Worm (Caenorhabditis elegans) whole organism, late embryonic: Measurements from ENCODE around the gene gst-28.

ENCODE experiments used
- F13H6.1 ChIP-seq: sonication (generic microtip); optimal IDR thresholded peaks from 2 replicates; lab custom pipeline; 2016; ENCODE audit warnings: missing genetic modification characterization, missing compliant biosample characterization
- K09A11.1 ChIP-seq: sonication (generic microtip); optimal IDR thresholded peaks from 2 replicates; lab custom pipeline; 2017; ENCODE audit warnings: antibody characterized with exemption, mild to moderate bottlenecking, missing genetic modification characterization, missing compliant biosample characterization; ENCODE audit not compliant: insufficient read depth
- Y22D7AL.16 ChIP-seq: sonication (generic microtip); optimal IDR thresholded peaks from 2 replicates; lab custom pipeline; 2016; ENCODE audit warnings: missing genetic modification characterization, missing compliant biosample characterization
- ama-1 ChIP-seq: fragments of 150-350 bp; optimal IDR thresholded peaks from 2 replicates; lab custom pipeline; 2014
- ceh-14 ChIP-seq: sonication (generic microtip); optimal IDR thresholded peaks from 2 replicates; lab custom pipeline; 2016; ENCODE audit warnings: missing genotype, missing genetic modification characterization, missing compliant biosample characterization
- ceh-22 ChIP-seq: sonication (generic microtip); optimal IDR thresholded peaks from 2 replicates; lab custom pipeline; 2017; ENCODE audit warnings: missing biosample characterization, missing genetic modification characterization
- ceh-24 ChIP-seq: sonication (generic microtip); optimal IDR thresholded peaks from 2 replicates; lab custom pipeline; 2016; ENCODE audit warnings: mild to moderate bottlenecking, missing genetic modification characterization, missing compliant biosample characterization
- ceh-31 ChIP-seq: sonication (generic microtip); optimal IDR thresholded peaks from 2 replicates; lab custom pipeline; 2016; ENCODE audit warnings: missing genetic modification characterization, missing compliant biosample characterization
- ceh-34 ChIP-seq: sonication (generic microtip); optimal IDR thresholded peaks from 2 replicates; lab custom pipeline; 2016; ENCODE audit warnings: mild to moderate bottlenecking, missing genetic modification characterization, missing compliant biosample characterization
- ceh-48 ChIP-seq: sonication (generic microtip); optimal IDR thresholded peaks from 2 replicates; lab custom pipeline; 2016; ENCODE audit warnings: missing genetic modification characterization, inconsistent platforms, missing compliant biosample characterization
- ceh-6 ChIP-seq: fragments of 200-800 bp; sonication (Bioruptor generic); optimal IDR thresholded peaks from 2 replicates; lab custom pipeline; 2018; ENCODE audit warnings: mild to moderate bottlenecking, missing genetic modification characterization, missing compliant biosample characterization
- dmd-4 ChIP-seq: sonication (generic microtip); optimal IDR thresholded peaks from 2 replicates; lab custom pipeline; 2016; ENCODE audit warnings: borderline replicate concordance, missing genetic modification characterization, missing compliant biosample characterization
- dve-1 ChIP-seq: sonication (generic microtip); optimal IDR thresholded peaks from 2 replicates; lab custom pipeline; 2017; ENCODE audit warnings: antibody characterized with exemption, mild to moderate bottlenecking, missing genetic modification characterization, missing compliant biosample characterization
- elt-2 ChIP-seq: sonication (generic microtip); optimal IDR thresholded peaks from 2 replicates; lab custom pipeline; 2016; ENCODE audit warnings: missing genetic modification reagents, missing genetic modification characterization, missing compliant biosample characterization
- elt-4 ChIP-seq: sonication (generic microtip); optimal IDR thresholded peaks from 2 replicates; lab custom pipeline; 2016; ENCODE audit warnings: missing genetic modification characterization, missing compliant biosample characterization
- ets-4 ChIP-seq: sonication (generic microtip); optimal IDR thresholded peaks from 2 replicates; lab custom pipeline; 2016; ENCODE audit warnings: missing genetic modification characterization, missing compliant biosample characterization
- eyg-1 ChIP-seq: sonication (generic microtip); optimal IDR thresholded peaks from 2 replicates; lab custom pipeline; 2016; ENCODE audit warnings: missing genotype, missing genetic modification characterization, missing compliant biosample characterization
- fax-1 ChIP-seq: sonication (generic microtip); optimal IDR thresholded peaks from 2 replicates; lab custom pipeline; 2016; ENCODE audit warnings: missing genotype, missing genetic modification characterization, missing compliant biosample characterization
- fkh-10 ChIP-seq: fragments of 150-350 bp; optimal IDR thresholded peaks from 2 replicates; lab custom pipeline; 2014; ENCODE audit warnings: missing biosample characterization, missing genetic modification reagents, missing genetic modification characterization
- hlh-13 ChIP-seq: fragments of 200-800 bp; sonication (Bioruptor generic); optimal IDR thresholded peaks from 2 replicates; lab custom pipeline; 2018; ENCODE audit warnings: mild to moderate bottlenecking, missing genetic modification characterization, missing compliant biosample characterization
- lim-6 ChIP-seq: sonication (generic microtip); optimal IDR thresholded peaks from 2 replicates; lab custom pipeline; 2016; ENCODE audit warnings: missing genetic modification characterization, missing compliant biosample characterization
- mec-3 ChIP-seq: sonication (generic microtip); optimal IDR thresholded peaks from 2 replicates; lab custom pipeline; 2016; ENCODE audit warnings: borderline replicate concordance, missing genetic modification characterization, missing compliant biosample characterization
- nhr-11 ChIP-seq: fragments of 150-350 bp; optimal IDR thresholded peaks from 2 replicates; lab custom pipeline; 2014; ENCODE audit warnings: missing biosample characterization, missing genetic modification characterization
- pat-9 ChIP-seq: fragments of 200-800 bp; sonication (Bioruptor generic); optimal IDR thresholded peaks from 2 replicates; lab custom pipeline; 2018; ENCODE audit warnings: mild to moderate bottlenecking, missing genetic modification characterization, moderate library complexity, missing compliant biosample characterization
- pax-1 ChIP-seq: fragments of 150-350 bp; optimal IDR thresholded peaks from 2 replicates; lab custom pipeline; 2014; ENCODE audit warnings: missing biosample characterization, missing genetic modification characterization
- pha-2 ChIP-seq: sonication (generic microtip); optimal IDR thresholded peaks from 2 replicates; lab custom pipeline; 2017; ENCODE audit warnings: mild to moderate bottlenecking, missing genetic modification characterization, missing compliant biosample characterization
- pha-4 ChIP-seq: fragments of 150-350 bp; optimal IDR thresholded peaks from 2 replicates; lab custom pipeline; 2018; ENCODE audit warnings: missing biosample characterization, missing genetic modification reagents, missing genetic modification characterization
- pqm-1 ChIP-seq: sonication (generic microtip); optimal IDR thresholded peaks from 2 replicates; lab custom pipeline; 2016; ENCODE audit warnings: missing genetic modification characterization, missing compliant biosample characterization
- ref-2 ChIP-seq: sonication (generic microtip); optimal IDR thresholded peaks from 2 replicates; lab custom pipeline; 2016; ENCODE audit warnings: missing genetic modification characterization, missing compliant biosample characterization
- rnt-1 ChIP-seq: sonication (generic microtip); optimal IDR thresholded peaks from 2 replicates; lab custom pipeline; 2016; ENCODE audit warnings: missing genetic modification characterization, missing compliant biosample characterization
- sdc-2 ChIP-seq: sonication (generic microtip); optimal IDR thresholded peaks from 2 replicates; lab custom pipeline; 2016; ENCODE audit warnings: missing genotype, missing genetic modification characterization, missing compliant biosample characterization
- sox-4 ChIP-seq: sonication (generic microtip); optimal IDR thresholded peaks from 2 replicates; lab custom pipeline; 2017; ENCODE audit warnings: mild to moderate bottlenecking, missing genetic modification characterization, inconsistent platforms, missing compliant biosample characterization
- tbx-2 ChIP-seq: sonication (generic microtip); optimal IDR thresholded peaks from 2 replicates; lab custom pipeline; 2016; ENCODE audit warnings: missing genetic modification characterization, missing compliant biosample characterization
- tbx-7 ChIP-seq: sonication (generic microtip); optimal IDR thresholded peaks from 2 replicates; lab custom pipeline; 2016; ENCODE audit warnings: missing genotype, missing genetic modification characterization, missing compliant biosample characterization
- unc-3 ChIP-seq, 2 experiments: fragments of 200-800 bp in 1 of 2; sonication (Bioruptor generic) in 1 of 2; sonication (generic microtip) in 1 of 2; conservative IDR thresholded peaks in 1 of 2; optimal IDR thresholded peaks in 1 of 2; 2 replicates each; pipeline versions ENCODE4 v1.3.6 to Lab custom; 2016 to 2022; ENCODE audit warnings: missing compliant biosample characterization in 2 of 2, missing genetic modification characterization in 2 of 2, missing genetic modification reagents in 1 of 2
- zip-5 ChIP-seq: sonication (generic microtip); optimal IDR thresholded peaks from 2 replicates; lab custom pipeline; 2016; ENCODE audit warnings: missing genetic modification characterization, missing compliant biosample characterization
- ztf-16 ChIP-seq: sonication (generic microtip); optimal IDR thresholded peaks from 2 replicates; lab custom pipeline; 2017; ENCODE audit warnings: missing genetic modification characterization, missing compliant biosample characterization

Gene gst-28

ce11 chrII:15164453-15164852 lies 2.9 kb downstream of the gst-28 start, which contains the start of gene gst-26:
gst-26 (minus strand) TSS chrII:15164553.
- TF ChIP-seq ref-2 = no peak
- no peak for TF ChIP-seq pha-2
- no peak for TF ChIP-seq hlh-13
- TF ChIP-seq elt-4 (tag; lab: Kevin White, UChicago) = no peak
- TF ChIP-seq dmd-4 (tag; lab: Kevin White, UChicago) = no peak
- TF ChIP-seq pha-4 (tag; lab: Kevin White, UChicago) = no peak
- no peak for TF ChIP-seq mec-3
- TF ChIP-seq ceh-34 (tag; lab: Kevin White, UChicago) = no peak

ce11 chrII:15158364-15158763 lies 9.0 kb downstream of the gst-28 start:
- TF ChIP-seq pha-2 (no peak), ceh-31 (tag; lab: Kevin White, UChicago) (no peak), dve-1 (tag; lab: Kevin White, UChicago) (peak; percentile 51), lim-6 (tag; lab: Kevin White, UChicago) (no peak), ama-1 (lab: Kevin White, UChicago) (no peak), K09A11.1 (tag; lab: Kevin White, UChicago) (no peak)

ce11 chrII:15157880-15158279 lies 9.5 kb downstream of the gst-28 start, which contains the start of gene ptr-20:
ptr-20 (plus strand) TSS chrII:15158180.
- TF ChIP-seq ceh-48 (no peak), pat-9 (no peak), ama-1 (lab: Kevin White, UChicago) (no peak), pqm-1 (tag; lab: Kevin White, UChicago) (no peak), elt-2 (tag; lab: Kevin White, UChicago) (no peak), zip-5 (no peak), rnt-1 (no peak), ets-4 (tag; lab: Kevin White, UChicago) (no peak)

- TF ChIP-seq dmd-4 (tag; lab: Kevin White, UChicago) (no peak), ceh-24 (tag; lab: Kevin White, UChicago) (no peak), nhr-11 (tag; lab: Kevin White, UChicago) (no peak), F13H6.1 (no peak), tbx-7 (tag; lab: Kevin White, UChicago) (no peak), Y22D7AL.16 (tag; lab: Kevin White, UChicago) (no peak), ceh-6 (GFP tag; lab: Kevin White, UChicago) (no peak), fkh-10 (GFP tag; lab: Kevin White, UChicago) (no peak), ztf-16 (tag; lab: Kevin White, UChicago) (no peak), lim-6 (tag; lab: Kevin White, UChicago) (no peak)
- TF ChIP-seq, all 69 proteins: peak for 0
Observed at ce11 chrII:15148442-15148841, 18.9 kb downstream of the gst-28 start.

- TF ChIP-seq pax-1 = no peak
- no peak for TF ChIP-seq sox-4 (tag; lab: Kevin White, UChicago)
- TF ChIP-seq ceh-22 (tag; lab: Kevin White, UChicago) = no peak
- no peak for TF ChIP-seq K09A11.1 (tag; lab: Kevin White, UChicago)
- no peak for TF ChIP-seq ztf-16 (tag; lab: Kevin White, UChicago)
Observed at ce11 chrII:15145594-15145993, 21.8 kb downstream of the gst-28 start, which contains the start of gene Y53F4B.27. Y53F4B.27 (plus strand) TSS chrII:15145894.

ce11 chrII:15143729-15144128 lies 23.6 kb downstream of the gst-28 start:
- TF ChIP-seq fax-1 (tag; lab: Kevin White, UChicago) (no peak), pax-1 (no peak), ceh-22 (tag; lab: Kevin White, UChicago) (no peak), mec-3 (no peak), tbx-2 (no peak), ref-2 (no peak), eyg-1 (tag; lab: Kevin White, UChicago) (no peak), lim-6 (tag; lab: Kevin White, UChicago) (no peak), Y22D7AL.16 (tag; lab: Kevin White, UChicago) (no peak), ceh-14 (tag; lab: Kevin White, UChicago) (no peak), pha-2 (no peak), sdc-2 (no peak), unc-3 (GFP tag; conservative IDR thresholded peaks at IDR 0.05; lab: Robert Waterston, UW) (no peak), unc-3 (tag; optimal IDR thresholded peaks at IDR 0.05; lab: Kevin White, UChicago) (no peak)
- TF ChIP-seq, all 69 proteins: peak for 0
